Worm (Caenorhabditis elegans) whole organism, early embryonic: ENCODE data around the gene snrp-3.

Experiments used
- B0310.2 ChIP-seq: sonication (generic microtip); optimal IDR thresholded peaks from 2 replicates; lab custom pipeline; 2016; ENCODE audit warnings: mild to moderate bottlenecking, missing genetic modification characterization, missing compliant biosample characterization
- F13C5.2 ChIP-seq: sonication (generic microtip); optimal IDR thresholded peaks from 2 replicates; lab custom pipeline; 2017; ENCODE audit warnings: mild to moderate bottlenecking, missing genetic modification characterization, inconsistent platforms, missing compliant biosample characterization
- aly-1 ChIP-seq: sonication (generic microtip); optimal IDR thresholded peaks from 2 replicates; lab custom pipeline; 2016; ENCODE audit warnings: missing genetic modification characterization, missing compliant biosample characterization
- ama-1 ChIP-seq: fragments of 150-350 bp; optimal IDR thresholded peaks from 2 replicates; lab custom pipeline; 2014
- ceh-13 ChIP-seq: fragments of 200-800 bp; sonication (Bioruptor generic); optimal IDR thresholded peaks from 2 replicates; lab custom pipeline; 2018; ENCODE audit warnings: mild to moderate bottlenecking, missing genetic modification characterization, missing compliant biosample characterization
- ceh-36 ChIP-seq: sonication (generic microtip); optimal IDR thresholded peaks from 2 replicates; lab custom pipeline; 2016; ENCODE audit warnings: missing genetic modification characterization, inconsistent platforms, missing compliant biosample characterization
- ets-7 ChIP-seq: sonication (generic microtip); optimal IDR thresholded peaks from 2 replicates; lab custom pipeline; 2016; ENCODE audit warnings: missing genotype, missing genetic modification characterization, missing compliant biosample characterization
- flt-1 ChIP-seq: fragments of 200-800 bp; sonication (Bioruptor generic); IDR thresholded peaks from 2 replicates; pipeline ENCODE4 v1.3.6; 2022; ENCODE audit warnings: missing genetic modification characterization, missing compliant biosample characterization
- hmbx-1 ChIP-seq: sonication (generic microtip); optimal IDR thresholded peaks from 2 replicates; lab custom pipeline; 2016; ENCODE audit warnings: mild to moderate bottlenecking, missing genetic modification characterization, missing compliant biosample characterization
- hmg-4 ChIP-seq: fragments of 200-800 bp; sonication (Bioruptor generic); optimal IDR thresholded peaks from 2 replicates; lab custom pipeline; 2018; ENCODE audit warnings: mild to moderate bottlenecking, missing genetic modification characterization, missing compliant biosample characterization
- hnd-1 ChIP-seq: sonication (generic microtip); optimal IDR thresholded peaks from 2 replicates; lab custom pipeline; 2016; ENCODE audit warnings: missing genetic modification characterization, missing compliant biosample characterization
- pes-1 ChIP-seq: fragments of 200-800 bp; sonication (Bioruptor generic); IDR thresholded peaks from 2 replicates; pipeline ENCODE4 v1.3.6; 2022; ENCODE audit warnings: missing genetic modification reagents, missing genetic modification characterization, missing compliant biosample characterization
- scrt-1 ChIP-seq: fragments of 200-800 bp; sonication (Bioruptor generic); IDR thresholded peaks from 2 replicates; pipeline ENCODE4 v1.3.6; 2022; ENCODE audit warnings: missing genetic modification characterization, missing compliant biosample characterization
- sea-1 ChIP-seq: fragments of 200-800 bp; sonication (Bioruptor generic); conservative IDR thresholded peaks from 2 replicates; pipeline ENCODE4 v1.3.6; 2022; ENCODE audit warnings: missing genetic modification characterization, missing compliant biosample characterization
- tbx-11 ChIP-seq: fragments of 200-800 bp; sonication (Bioruptor generic); IDR thresholded peaks from 2 replicates; pipeline ENCODE4 v1.3.6; 2022; ENCODE audit warnings: missing genetic modification characterization, missing compliant biosample characterization
- tbx-37 ChIP-seq: fragments of 200-800 bp; sonication (Bioruptor generic); conservative IDR thresholded peaks from 2 replicates; pipeline ENCODE4 v1.3.6; 2022; ENCODE audit warnings: missing genetic modification reagents, missing genetic modification characterization, missing compliant biosample characterization
- tra-4 ChIP-seq: sonication (generic microtip); optimal IDR thresholded peaks from 2 replicates; lab custom pipeline; 2017; ENCODE audit warnings: missing genetic modification characterization, missing compliant biosample characterization

The snrp-3 gene

DNA sequence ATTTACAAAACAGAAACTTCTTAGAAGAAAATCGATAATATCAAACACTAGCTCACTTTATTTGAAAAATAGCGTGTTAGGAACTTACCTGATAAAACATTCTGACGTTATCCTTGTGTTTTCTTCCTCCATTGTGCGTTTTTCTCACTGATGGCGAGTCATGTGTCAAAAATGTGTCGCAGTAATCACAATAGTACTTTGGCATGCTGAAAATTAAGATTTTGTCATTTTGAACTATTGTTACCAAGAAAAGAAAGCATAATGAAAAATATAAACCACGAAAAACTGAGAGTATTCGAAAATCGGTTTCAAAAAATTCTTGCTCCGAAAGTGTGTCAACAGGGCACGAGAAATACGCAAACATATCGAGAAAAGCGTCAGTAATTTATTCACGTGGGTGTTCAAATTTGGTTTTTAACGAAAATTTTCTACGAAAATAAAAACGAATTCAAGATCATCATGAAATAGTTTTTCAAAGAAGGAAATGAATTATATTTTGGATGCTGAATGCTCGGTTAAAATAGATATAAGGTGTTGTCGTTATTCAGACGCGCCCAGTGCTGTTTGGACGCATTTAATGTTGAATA, at the start of gene snrp-3:
Gene snrp-3, minus strand, starts transcription at position 206 of the 587 bp plus-strand sequence.
- peak; percentile 41 for TF ChIP-seq F13C5.2 (tag; lab: Kevin White, UChicago)
- no peak for TF ChIP-seq pes-1 (GFP tag; lab: Robert Waterston, UW)

- no peak for TF ChIP-seq flt-1
- TF ChIP-seq aly-1 (tag; lab: Kevin White, UChicago): no peak
- TF ChIP-seq ceh-36 (tag; lab: Kevin White, UChicago): no peak
- TF ChIP-seq hnd-1 (tag; lab: Kevin White, UChicago): no peak
These were observed 49.7 kb upstream of the snrp-3 start for ce11 chrIV:8737354-8737753.

ce11 chrIV:8730469-8730868, 42.9 kb upstream of the snrp-3 start, which contains the start of gene F21D5.3:
Gene F21D5.3 (plus strand): TSS chrIV:8730815.
- TF ChIP-seq aly-1 (tag; lab: Kevin White, UChicago): no peak
- TF ChIP-seq F13C5.2 (tag; lab: Kevin White, UChicago): no peak
- no peak for TF ChIP-seq pes-1 (GFP tag; lab: Robert Waterston, UW)
- TF ChIP-seq tbx-37 (GFP tag; lab: Robert Waterston, UW): no peak
- no peak for TF ChIP-seq tbx-11
- no peak for TF ChIP-seq tra-4 (tag; lab: Kevin White, UChicago)
- TF ChIP-seq hnd-1 (tag; lab: Kevin White, UChicago): no peak
- no peak for TF ChIP-seq ets-7 (tag; lab: Kevin White, UChicago)
- no peak for TF ChIP-seq sea-1 (GFP tag; lab: Robert Waterston, UW)
- no peak for TF ChIP-seq hmg-4 (GFP tag; lab: Kevin White, UChicago)
- no peak for TF ChIP-seq flt-1
- no peak for TF ChIP-seq ceh-13 (GFP tag; lab: Kevin White, UChicago)
- no peak for TF ChIP-seq ama-1 (lab: Kevin White, UChicago)
- no peak for TF ChIP-seq scrt-1 (GFP tag; lab: Robert Waterston, UW)

ce11 chrIV:8729636-8730035, 42.0 kb upstream of the snrp-3 start:
- TF ChIP-seq tbx-11 (no peak), pes-1 (GFP tag; lab: Robert Waterston, UW) (no peak), hmbx-1 (no peak), scrt-1 (GFP tag; lab: Robert Waterston, UW) (no peak), B0310.2 (tag; lab: Kevin White, UChicago) (no peak), ama-1 (lab: Kevin White, UChicago) (no peak), F13C5.2 (tag; lab: Kevin White, UChicago) (no peak), aly-1 (tag; lab: Kevin White, UChicago) (no peak)

DNA sequence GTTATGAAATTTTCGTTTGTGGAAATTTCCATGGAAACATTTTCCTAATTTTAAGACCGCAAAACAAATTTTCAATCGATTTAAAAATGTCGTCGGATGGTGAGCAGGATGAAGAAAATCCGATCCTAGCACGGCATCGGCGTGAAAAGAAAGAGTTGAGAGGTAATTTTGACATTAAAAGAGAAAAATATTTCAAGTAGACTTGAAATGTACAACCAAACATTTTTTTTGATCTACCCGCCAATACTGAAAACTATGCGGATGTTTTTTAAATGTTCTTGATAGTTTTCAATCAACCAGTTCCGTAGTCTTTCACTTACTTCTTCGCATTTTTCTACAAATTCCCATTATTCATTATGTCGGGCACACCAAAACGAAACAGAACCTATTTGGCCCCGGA, 40.5 kb upstream of the snrp-3 start, which contains the start of gene otub-3:
Gene otub-3, plus strand, starts transcription at position 56 of the 400 bp plus-strand sequence.
- TF ChIP-seq ama-1 (lab: Kevin White, UChicago) (no peak), tra-4 (tag; lab: Kevin White, UChicago) (no peak), ceh-36 (tag; lab: Kevin White, UChicago) (no peak), F13C5.2 (tag; lab: Kevin White, UChicago) (no peak), tbx-11 (no peak), aly-1 (tag; lab: Kevin White, UChicago) (no peak), pes-1 (GFP tag; lab: Robert Waterston, UW) (no peak), flt-1 (no peak), sea-1 (GFP tag; lab: Robert Waterston, UW) (no peak), B0310.2 (tag; lab: Kevin White, UChicago) (no peak)

DNA sequence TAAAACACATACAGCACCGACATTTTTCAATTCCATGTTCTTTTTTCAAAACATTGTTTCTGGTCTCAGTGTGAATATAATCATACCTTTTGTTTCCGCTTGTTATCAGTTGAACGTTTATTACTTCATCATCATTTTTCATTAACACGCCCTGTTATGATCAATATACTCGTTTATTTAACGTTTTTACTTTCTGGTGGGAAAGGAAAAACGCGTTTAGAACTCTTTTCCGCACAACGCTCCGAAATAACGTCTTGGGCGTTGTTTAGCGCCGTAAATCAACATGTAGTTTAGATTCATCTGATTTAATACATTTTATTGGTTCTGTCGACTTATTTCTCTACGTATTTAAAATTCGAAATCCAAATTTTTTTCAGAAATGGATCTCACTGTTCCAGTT, 37.7 kb upstream of the snrp-3 start, which contains the start of gene pgm-3:
Gene pgm-3, plus strand, starts transcription at position 378 of the 400 bp plus-strand sequence.
- no peak for TF ChIP-seq ama-1 (lab: Kevin White, UChicago)
- no peak for TF ChIP-seq hmbx-1
- no peak for TF ChIP-seq B0310.2 (tag; lab: Kevin White, UChicago)

ce11 chrIV:8724907-8725306, 37.3 kb upstream of the snrp-3 start:
- TF ChIP-seq hmbx-1: no peak
- TF ChIP-seq ceh-36 (tag; lab: Kevin White, UChicago): no peak
- TF ChIP-seq F13C5.2 (tag; lab: Kevin White, UChicago): no peak
- no peak for TF ChIP-seq flt-1
- TF ChIP-seq aly-1 (tag; lab: Kevin White, UChicago): no peak
- no peak for TF ChIP-seq tbx-11
- TF ChIP-seq tbx-37 (GFP tag; lab: Robert Waterston, UW): no peak
- TF ChIP-seq B0310.2 (tag; lab: Kevin White, UChicago): no peak
- no peak for TF ChIP-seq pes-1 (GFP tag; lab: Robert Waterston, UW)
- no peak for TF ChIP-seq scrt-1 (GFP tag; lab: Robert Waterston, UW)
- TF ChIP-seq ama-1 (lab: Kevin White, UChicago): no peak
- no peak for TF ChIP-seq ceh-13 (GFP tag; lab: Kevin White, UChicago)

- no peak for TF ChIP-seq tra-4 (tag; lab: Kevin White, UChicago)
- no peak for TF ChIP-seq hmg-4 (GFP tag; lab: Kevin White, UChicago)
- TF ChIP-seq ceh-13 (GFP tag; lab: Kevin White, UChicago): no peak
- TF ChIP-seq aly-1 (tag; lab: Kevin White, UChicago): no peak
These were observed 36.1 kb upstream of the snrp-3 start, which contains the start of gene F21D5.9 for ce11 chrIV:8723720-8724119. Gene F21D5.9 (plus strand): TSS chrIV:8724020.
